Fruit fly (Drosophila melanogaster): ENCODE measurements around the gene CG9109.
A peak's percentile ranks its signal among the peaks of the same experiment; 100 is the strongest.

The CG9109 gene

dm6 chr2L:6065823-6066222 lies 31.6 kb upstream of the CG9109 start, which contains the start of the genes Fbw5 and CG9147 (continued):
- TF ChIP-seq topi (GFP tag; optimal IDR thresholded peaks at IDR 0.05) (peak; percentile 100), CG6276 (GFP tag; optimal IDR thresholded peaks at IDR 0.05) (peak; percentile 99), eg (GFP tag; IDR thresholded peaks at IDR 0.05) (peak; percentile 100), CG11762 (GFP tag; optimal IDR thresholded peaks at IDR 0.05; ENCODE audit: insufficient read depth) (peak; percentile 99), pdm3 (GFP tag; optimal IDR thresholded peaks at IDR 0.05) (peak; percentile 100), dsx (GFP tag; optimal IDR thresholded peaks at IDR 0.05; ENCODE audit: poor library complexity, severe bottlenecking) (peak; percentile 99), Hr38 (GFP tag; optimal IDR thresholded peaks at IDR 0.05) (peak; percentile 94), ss (GFP tag; optimal IDR thresholded peaks at IDR 0.05) (peak; percentile 99 to 100), OdsH (GFP tag; optimal IDR thresholded peaks at IDR 0.05) (peak; percentile 100), CG31627 (GFP tag; optimal IDR thresholded peaks at IDR 0.05) (peak; percentile 100), CG3919 (GFP tag; optimal IDR thresholded peaks at IDR 0.05) (peak; percentile 100), CG6854 (GFP tag; optimal IDR thresholded peaks at IDR 0.05) (peak; percentile 99), Hr39 (GFP tag; optimal IDR thresholded peaks at IDR 0.05) (peak; percentile 100), CG6808 (GFP tag; optimal IDR thresholded peaks at IDR 0.05) (peak; percentile 97), Ets96B (tag; optimal IDR thresholded peaks at IDR 0.05) (peak; percentile 100), Sox102F (GFP tag; optimal IDR thresholded peaks at IDR 0.05) (peak; percentile 100), Gug (GFP tag; IDR thresholded peaks at IDR 0.05) (peak; percentile 99), CG16779 (tag; optimal IDR thresholded peaks at IDR 0.05) (peak; percentile 99), CG1621 (tag; optimal IDR thresholded peaks at IDR 0.05) (peak; percentile 99), fd59A (GFP tag; optimal IDR thresholded peaks at IDR 0.05) (peak; percentile 99)

- TF ChIP-seq Ets21C (GFP tag; optimal IDR thresholded peaks at IDR 0.05) (peak; percentile 54), Sox15 (GFP tag; optimal IDR thresholded peaks at IDR 0.05) (peak; percentile 64), Hr4 (GFP tag; optimal IDR thresholded peaks at IDR 0.05) (peak; percentile 86), Lpt (GFP tag; optimal IDR thresholded peaks at IDR 0.05) (no peak), fd85E (GFP tag; optimal IDR thresholded peaks at IDR 0.05) (no peak), CG10669 (GFP tag; optimal IDR thresholded peaks at IDR 0.05) (no peak), acj6 (GFP tag; optimal IDR thresholded peaks at IDR 0.05) (peak; percentile 78), Ets96B (tag; optimal IDR thresholded peaks at IDR 0.05) (peak; percentile 65), Smox (GFP tag; optimal IDR thresholded peaks at IDR 0.05) (peak; percentile 70), CG3032 (tag; optimal IDR thresholded peaks at IDR 0.05) (peak; percentile 75), ss (GFP tag; optimal IDR thresholded peaks at IDR 0.05) (no peak), CG6808 (GFP tag; optimal IDR thresholded peaks at IDR 0.05) (peak; percentile 51), CG8632 (GFP tag; optimal IDR thresholded peaks at IDR 0.05) (peak; percentile 45), Sox14 (GFP tag; optimal IDR thresholded peaks at IDR 0.05) (peak; percentile 88), OdsH (GFP tag; optimal IDR thresholded peaks at IDR 0.05) (no peak), CG11294 (GFP tag; IDR thresholded peaks at IDR 0.05) (peak; percentile 30; the same call in 1 of the 2 replicates), Hr38 (GFP tag; optimal IDR thresholded peaks at IDR 0.05) (no peak), CG31627 (GFP tag; optimal IDR thresholded peaks at IDR 0.05) (peak; percentile 85), net (GFP tag; optimal IDR thresholded peaks at IDR 0.05) (no peak), CG6163 (GFP tag; IDR thresholded peaks at IDR 0.05) (peak; percentile 78), esn (GFP tag; optimal IDR thresholded peaks at IDR 0.05) (peak; percentile 73), CG7368 (GFP tag; optimal IDR thresholded peaks at IDR 0.05) (no peak), cyc (GFP tag; optimal IDR thresholded peaks at IDR 0.05) (peak; percentile 81), CG4318 (GFP tag; optimal IDR thresholded peaks at IDR 0.05) (no peak), CG34406 (GFP tag; optimal IDR thresholded peaks at IDR 0.05) (peak; percentile 69), CG9139 (GFP tag; optimal IDR thresholded peaks at IDR 0.05) (no peak), Eip93F (GFP tag; optimal IDR thresholded peaks at IDR 0.05) (no peak), Gug (GFP tag; IDR thresholded peaks at IDR 0.05) (peak; percentile 65; the same call in 1 of the 2 replicates), Eip75B (GFP tag; optimal IDR thresholded peaks at IDR 0.05) (peak; percentile 75), achi (GFP tag; optimal IDR thresholded peaks at IDR 0.05) (peak; percentile 100), CG3919 (GFP tag; optimal IDR thresholded peaks at IDR 0.05) (peak; percentile 79), lz (GFP tag; optimal IDR thresholded peaks at IDR 0.05) (peak; percentile 83), CG11902 (GFP tag; optimal IDR thresholded peaks at IDR 0.05) (peak; percentile 61), CG32006 (GFP tag; optimal IDR thresholded peaks at IDR 0.05) (peak; percentile 74), CG6276 (GFP tag; optimal IDR thresholded peaks at IDR 0.05) (no peak), Eip78C (GFP tag) (peak; percentile 91), eg (GFP tag; IDR thresholded peaks at IDR 0.05) (peak; percentile 79), spab (GFP tag; optimal IDR thresholded peaks at IDR 0.05) (peak; percentile 31)
These were observed 28.3 kb upstream of the CG9109 start, which contains the start of the genes ND-51 and CG13994 for dm6 chr2L:6062382-6063082. TSS of gene ND-51 (minus strand) at chr2L:6062757. TSS of gene CG13994 (plus strand) at chr2L:6062989.

Data from whole organism, prepupa.